Fruit fly (Drosophila melanogaster) whole organism, prepupa: ENCODE measurements around the gene dgt4.

Experiments used
- CG10631 ChIP-seq: fragments of 200-800 bp; sonication (Bioruptor generic); optimal IDR thresholded peaks from 2 replicates; lab custom pipeline; 2016; ENCODE audit warnings: missing biosample characterization, missing genetic modification characterization
- CG10669 ChIP-seq: fragments of 200-800 bp; sonication (Bioruptor generic); optimal IDR thresholded peaks from 3 replicates; lab custom pipeline; 2018; ENCODE audit warnings: missing biosample characterization, mild to moderate bottlenecking, missing genetic modification characterization, moderate library complexity
- CG11294 ChIP-seq: fragments of 200-800 bp; sonication (Bioruptor generic); IDR thresholded peaks from 2 replicates; pipeline ENCODE4 v1.3.6; 2022; ENCODE audit warnings: missing biosample characterization, missing genetic modification characterization
- CG11902 ChIP-seq: fragments of 200-800 bp; sonication (Bioruptor generic); optimal IDR thresholded peaks from 3 replicates; lab custom pipeline; 2016; ENCODE audit warnings: missing biosample characterization, missing genetic modification characterization
- CG15336 ChIP-seq: fragments of 200-800 bp; sonication (Bioruptor generic); IDR thresholded peaks from 2 replicates; pipeline ENCODE4 v1.3.6; 2022; ENCODE audit warnings: missing biosample characterization, missing genetic modification characterization
- CG1621 ChIP-seq: fragments of 200-800 bp; sonication (Bioruptor generic); optimal IDR thresholded peaks from 3 replicates; lab custom pipeline; 2018; ENCODE audit warnings: missing biosample characterization, mild to moderate bottlenecking, missing genetic modification characterization
- CG3032 ChIP-seq: fragments of 200-800 bp; optimal IDR thresholded peaks from 2 replicates; lab custom pipeline; 2019; ENCODE audit warnings: missing biosample characterization, mild to moderate bottlenecking, missing genetic modification characterization, moderate library complexity
- CG31627 ChIP-seq: fragments of 200-800 bp; sonication (Bioruptor generic); optimal IDR thresholded peaks from 3 replicates; lab custom pipeline; 2016; ENCODE audit warnings: missing biosample characterization, missing genetic modification characterization
- CG32006 ChIP-seq: fragments of 200-800 bp; sonication (Bioruptor generic); optimal IDR thresholded peaks from 3 replicates; lab custom pipeline; 2017; ENCODE audit warnings: missing biosample characterization, mild to moderate bottlenecking, missing genetic modification characterization
- CG3919 ChIP-seq: fragments of 200-800 bp; sonication (Bioruptor generic); optimal IDR thresholded peaks from 3 replicates; lab custom pipeline; 2016; ENCODE audit warnings: missing biosample characterization, missing genetic modification characterization
- CG4318 ChIP-seq: fragments of 200-800 bp; sonication (Bioruptor generic); optimal IDR thresholded peaks from 3 replicates; lab custom pipeline; 2017; ENCODE audit warnings: missing biosample characterization, mild to moderate bottlenecking, missing genetic modification characterization
- CG6163 ChIP-seq: fragments of 200-800 bp; sonication (Bioruptor generic); IDR thresholded peaks from 3 replicates; pipeline ENCODE4 v1.3.6; 2022; ENCODE audit warnings: missing biosample characterization, missing genetic modification characterization
- CG6276 ChIP-seq: fragments of 200-800 bp; sonication (Bioruptor generic); optimal IDR thresholded peaks from 2 replicates; lab custom pipeline; 2017; ENCODE audit warnings: missing biosample characterization, mild to moderate bottlenecking, missing genetic modification characterization
- CG7368 ChIP-seq: fragments of 200-800 bp; sonication (Bioruptor generic); optimal IDR thresholded peaks from 3 replicates; lab custom pipeline; 2016; ENCODE audit warnings: missing biosample characterization, missing genetic modification characterization
- CG8119 ChIP-seq: fragments of 200-800 bp; sonication (Bioruptor generic); IDR thresholded peaks from 3 replicates; pipeline ENCODE4 v1.3.6; 2022; ENCODE audit warnings: missing biosample characterization, missing genetic modification characterization
- CG8632 ChIP-seq: fragments of 200-800 bp; sonication (Bioruptor generic); optimal IDR thresholded peaks from 3 replicates; lab custom pipeline; 2016; ENCODE audit warnings: missing biosample characterization, missing genetic modification characterization
- CG9139 ChIP-seq: fragments of 200-800 bp; sonication (Bioruptor generic); optimal IDR thresholded peaks from 3 replicates; lab custom pipeline; 2017; ENCODE audit warnings: missing biosample characterization, mild to moderate bottlenecking, missing genetic modification characterization
- Eip75B ChIP-seq: fragments of 200-800 bp; sonication (Bioruptor generic); optimal IDR thresholded peaks from 3 replicates; lab custom pipeline; 2016; ENCODE audit warnings: missing biosample characterization, missing genetic modification characterization
- Eip78C ChIP-seq: fragments of 200-800 bp; sonication (Bioruptor generic); peaks from one replicate; lab custom pipeline; 2016; ENCODE audit warnings: missing biosample characterization, missing genetic modification characterization
- Eip93F ChIP-seq: fragments of 200-800 bp; sonication (Bioruptor generic); optimal IDR thresholded peaks from 2 replicates; lab custom pipeline; 2016; ENCODE audit warnings: missing biosample characterization, mild to moderate bottlenecking, missing genetic modification characterization
- Ets96B ChIP-seq: fragments of 200-800 bp; optimal IDR thresholded peaks from 2 replicates; lab custom pipeline; 2019; ENCODE audit warnings: missing biosample characterization, mild to moderate bottlenecking, missing genetic modification characterization, moderate library complexity
- Gug ChIP-seq: fragments of 200-800 bp; sonication (Bioruptor generic); IDR thresholded peaks from 2 replicates; pipeline ENCODE4 v1.3.6; 2022; ENCODE audit warnings: missing biosample characterization, missing genetic modification characterization
- Hr38 ChIP-seq: sonication (Bioruptor generic); optimal IDR thresholded peaks from 2 replicates; lab custom pipeline; 2016; ENCODE audit warnings: missing biosample characterization, missing genetic modification characterization
- Hr39 ChIP-seq: fragments of 200-800 bp; sonication (Bioruptor generic); optimal IDR thresholded peaks from 2 replicates; lab custom pipeline; 2016; ENCODE audit warnings: missing biosample characterization, missing genetic modification characterization
- Hr4 ChIP-seq: fragments of 200-800 bp; sonication (Bioruptor generic); optimal IDR thresholded peaks from 3 replicates; lab custom pipeline; 2016; ENCODE audit warnings: missing biosample characterization, missing genetic modification characterization
- Lpt ChIP-seq: fragments of 200-800 bp; sonication (Bioruptor generic); optimal IDR thresholded peaks from 3 replicates; lab custom pipeline; 2016; ENCODE audit warnings: missing biosample characterization, missing genetic modification characterization
- OdsH ChIP-seq: fragments of 200-800 bp; sonication (Bioruptor generic); optimal IDR thresholded peaks from 3 replicates; lab custom pipeline; 2016; ENCODE audit warnings: missing biosample characterization, missing genetic modification characterization
- Smox ChIP-seq: fragments of 200-800 bp; sonication (Bioruptor generic); optimal IDR thresholded peaks from 3 replicates; lab custom pipeline; 2016; ENCODE audit warnings: missing biosample characterization, missing genetic modification characterization
- Sox102F ChIP-seq: fragments of 200-800 bp; sonication (Bioruptor generic); optimal IDR thresholded peaks from 2 replicates; lab custom pipeline; 2016; ENCODE audit warnings: missing biosample characterization, mild to moderate bottlenecking, missing genetic modification characterization
- Sox14 ChIP-seq: fragments of 200-800 bp; sonication (Bioruptor generic); optimal IDR thresholded peaks from 3 replicates; lab custom pipeline; 2016; ENCODE audit warnings: missing biosample characterization, missing genetic modification characterization
- Sox15 ChIP-seq: fragments of 200-800 bp; sonication (Bioruptor generic); optimal IDR thresholded peaks from 3 replicates; lab custom pipeline; 2016; ENCODE audit warnings: missing biosample characterization, missing genetic modification characterization
- achi ChIP-seq: fragments of 200-800 bp; sonication (Bioruptor generic); optimal IDR thresholded peaks from 3 replicates; lab custom pipeline; 2016; ENCODE audit warnings: missing biosample characterization, missing genetic modification characterization
- dsx ChIP-seq: fragments of 200-800 bp; optimal IDR thresholded peaks from 3 replicates; lab custom pipeline; 2019; ENCODE audit warnings: missing biosample characterization, mild to moderate bottlenecking, missing genetic modification characterization, moderate library complexity; ENCODE audit not compliant: poor library complexity, severe bottlenecking
- eg ChIP-seq: fragments of 200-800 bp; sonication (Bioruptor generic); IDR thresholded peaks from 3 replicates; pipeline ENCODE4 v1.3.6; 2022; ENCODE audit warnings: missing biosample characterization, missing genetic modification characterization
- esn ChIP-seq: fragments of 200-800 bp; sonication (Bioruptor generic); optimal IDR thresholded peaks from 2 replicates; lab custom pipeline; 2016; ENCODE audit warnings: missing biosample characterization, mild to moderate bottlenecking, missing genetic modification characterization, moderate library complexity
- fd59A ChIP-seq: fragments of 200-800 bp; sonication (Bioruptor generic); optimal IDR thresholded peaks from 2 replicates; lab custom pipeline; 2017; ENCODE audit warnings: missing biosample characterization, mild to moderate bottlenecking, missing genetic modification characterization, missing genetic modification reagents
- fkh ChIP-seq: fragments of 200-800 bp; sonication (Bioruptor generic); optimal IDR thresholded peaks from 3 replicates; lab custom pipeline; 2017; ENCODE audit warnings: missing biosample characterization, mild to moderate bottlenecking, missing genetic modification characterization, moderate library complexity
- net ChIP-seq: fragments of 200-800 bp; sonication (Bioruptor generic); optimal IDR thresholded peaks from 3 replicates; lab custom pipeline; 2016; ENCODE audit warnings: missing biosample characterization, missing genetic modification characterization
- spab ChIP-seq: fragments of 200-800 bp; sonication (Bioruptor generic); optimal IDR thresholded peaks from 2 replicates; lab custom pipeline; 2017; ENCODE audit warnings: missing biosample characterization, mild to moderate bottlenecking, missing genetic modification characterization, missing genetic modification reagents
- ss ChIP-seq, 2 experiments: fragments of 200-800 bp; sonication (Bioruptor generic); optimal IDR thresholded peaks; 2 replicates in 1 of 2; 3 replicates in 1 of 2; lab custom pipeline; 2017 to 2018; ENCODE audit warnings: mild to moderate bottlenecking in 2 of 2, missing biosample characterization in 2 of 2, missing genetic modification characterization in 2 of 2, moderate library complexity in 1 of 2
- svp ChIP-seq: fragments of 200-800 bp; sonication (Bioruptor generic); peaks from one replicate; lab custom pipeline; 2016; ENCODE audit warnings: missing biosample characterization, missing genetic modification characterization
- topi ChIP-seq: fragments of 200-800 bp; sonication (Bioruptor generic); optimal IDR thresholded peaks from 3 replicates; lab custom pipeline; 2016; ENCODE audit warnings: missing biosample characterization, missing genetic modification characterization
- vri ChIP-seq: fragments of 200-800 bp; sonication (Bioruptor generic); optimal IDR thresholded peaks from 3 replicates; lab custom pipeline; 2016; ENCODE audit warnings: missing biosample characterization, mild to moderate bottlenecking, missing genetic modification characterization

Gene dgt4

DNA sequence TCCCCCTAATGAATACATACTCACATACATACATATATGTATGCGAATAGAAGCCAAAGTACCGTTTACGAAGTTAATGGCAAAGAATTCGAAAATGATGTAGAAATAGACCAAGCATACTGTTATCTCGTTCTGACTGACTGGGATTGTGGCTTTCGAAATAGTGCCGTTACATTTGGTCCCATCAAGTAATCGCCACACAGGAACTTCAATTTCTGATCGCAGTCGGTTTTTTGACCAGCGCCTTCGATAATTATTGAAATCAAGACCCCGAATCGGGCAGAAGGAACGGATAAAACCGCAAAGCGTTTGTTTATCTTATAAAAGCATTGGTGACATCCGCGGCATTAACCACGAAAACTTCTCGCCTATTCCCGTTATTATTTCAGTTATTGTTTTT lies 6.1 kb downstream of the dgt4 start:
- no peak for TF ChIP-seq Eip78C (GFP tag; lab: Kevin White, UChicago)
- no peak for TF ChIP-seq topi (GFP tag; lab: Kevin White, UChicago)
- no peak for TF ChIP-seq CG11294 (GFP tag; lab: Robert Waterston, UW)
- TF ChIP-seq Smox (GFP tag; lab: Kevin White, UChicago): no peak

DNA sequence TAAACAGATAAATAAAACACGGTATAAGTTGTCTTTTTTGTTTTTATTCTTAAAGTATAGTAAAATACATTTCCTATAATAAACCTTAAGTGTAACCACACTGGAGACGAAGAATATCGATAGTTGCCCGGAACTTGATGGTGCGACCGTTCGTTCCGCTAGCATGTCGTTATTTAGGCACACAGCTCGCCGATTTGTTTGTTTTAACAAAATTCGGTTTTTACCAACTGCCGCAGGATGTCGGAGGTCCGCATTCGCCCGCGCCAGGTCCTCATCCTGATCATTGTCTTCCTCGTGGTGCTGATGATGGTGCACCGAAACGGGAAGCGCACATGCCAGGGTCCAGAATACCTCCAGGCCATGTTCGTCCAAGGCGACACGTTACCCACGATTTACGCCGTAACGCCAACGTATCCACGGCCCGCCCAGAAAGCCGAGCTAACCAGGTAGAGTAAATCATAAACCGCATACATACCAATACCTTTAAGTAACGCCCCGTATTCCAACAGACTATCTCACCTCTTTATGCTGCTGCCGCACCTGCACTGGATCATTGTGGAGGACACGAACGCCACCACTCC lies 17.6 kb downstream of the dgt4 start, which contains the start of gene GlcAT-I:
Gene GlcAT-I (plus strand): TSS at position 163 of the 581 bp plus-strand sequence.
- TF ChIP-seq Hr39 (GFP tag; lab: Kevin White, UChicago) (no peak), CG10631 (GFP tag; lab: Kevin White, UChicago) (no peak), CG4318 (GFP tag; lab: Kevin White, UChicago) (no peak), fkh (GFP tag; lab: Kevin White, UChicago) (peak; percentile 81), ss (GFP tag; optimal IDR thresholded peaks at IDR 0.05; lab: Kevin White, UChicago) (no peak), CG11902 (GFP tag; lab: Kevin White, UChicago) (no peak), dsx (GFP tag; lab: Kevin White, UChicago) (no peak), Hr38 (GFP tag; lab: Kevin White, UChicago) (no peak), Hr4 (GFP tag; lab: Kevin White, UChicago) (no peak), CG7368 (GFP tag; lab: Kevin White, UChicago) (no peak), CG6163 (GFP tag; lab: Robert Waterston, UW) (no peak), CG1621 (tag; lab: Kevin White, UChicago) (peak; percentile 72), CG9139 (GFP tag; lab: Kevin White, UChicago) (no peak), Ets96B (no peak), CG3032 (tag; lab: Kevin White, UChicago) (no peak), Eip78C (GFP tag; lab: Kevin White, UChicago) (peak; percentile 23), OdsH (GFP tag; lab: Kevin White, UChicago) (no peak), CG31627 (GFP tag; lab: Kevin White, UChicago) (no peak), CG10669 (no peak), eg (no peak)

DNA sequence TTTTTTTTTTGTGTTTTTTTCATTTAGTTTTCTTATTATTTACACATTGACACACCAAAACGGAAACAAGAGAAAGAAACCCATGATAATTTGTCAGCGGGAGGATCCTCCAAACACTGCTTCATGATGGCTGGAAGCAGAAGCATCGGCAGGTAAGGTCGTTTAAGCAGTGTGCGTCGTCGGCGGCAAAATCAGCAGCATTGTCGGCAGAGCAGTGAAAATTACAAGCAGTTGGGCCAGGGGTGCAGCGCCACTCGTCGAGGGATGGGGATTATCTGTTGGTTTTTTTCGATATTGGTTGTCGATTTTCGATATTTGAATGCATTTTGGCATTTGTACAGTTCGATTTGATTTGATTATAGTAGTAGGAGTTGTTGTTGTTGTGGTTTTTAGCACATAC lies 25.5 kb downstream of the dgt4 start:
- TF ChIP-seq Hr39 (GFP tag; lab: Kevin White, UChicago) (no peak), Smox (GFP tag; lab: Kevin White, UChicago) (no peak), CG7368 (GFP tag; lab: Kevin White, UChicago) (no peak), fkh (GFP tag; lab: Kevin White, UChicago) (no peak), CG8119 (GFP tag; lab: Robert Waterston, UW) (no peak), svp (GFP tag; lab: Kevin White, UChicago) (no peak), CG10669 (no peak), CG1621 (tag; lab: Kevin White, UChicago) (no peak), CG10631 (GFP tag; lab: Kevin White, UChicago) (no peak), fd59A (GFP tag; lab: Kevin White, UChicago) (no peak), CG31627 (GFP tag; lab: Kevin White, UChicago) (no peak), CG4318 (GFP tag; lab: Kevin White, UChicago) (no peak), eg (no peak), Eip78C (GFP tag; lab: Kevin White, UChicago) (no peak), ss (GFP tag; optimal IDR thresholded peaks at IDR 0.05; lab: Kevin White, UChicago) (no peak), CG6276 (GFP tag; lab: Kevin White, UChicago) (no peak)

DNA sequence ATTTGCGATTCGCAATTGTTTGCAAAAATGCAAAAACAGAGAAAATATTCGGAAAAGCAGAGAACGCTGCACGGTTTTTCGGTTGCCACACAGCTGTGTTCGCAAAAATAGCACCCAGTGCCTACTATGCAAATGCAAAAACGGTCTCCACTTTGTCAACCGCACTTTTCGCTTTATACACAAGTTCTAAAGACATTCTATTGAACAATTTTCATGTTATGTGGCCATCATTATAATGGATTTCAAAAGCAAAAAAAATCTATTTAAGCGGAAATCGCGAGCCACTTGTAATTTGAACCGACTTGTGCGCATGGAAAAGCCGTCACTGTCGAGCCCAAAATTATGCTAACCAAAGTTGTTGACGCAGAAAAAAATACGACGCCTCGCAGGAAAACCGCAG lies 37.5 kb downstream of the dgt4 start:
- TF ChIP-seq net (GFP tag; lab: Kevin White, UChicago) (no peak), Sox15 (GFP tag; lab: Kevin White, UChicago) (no peak), CG3919 (GFP tag; lab: Kevin White, UChicago) (peak; percentile 2), topi (GFP tag; lab: Kevin White, UChicago) (peak; percentile 25), vri (GFP tag; lab: Kevin White, UChicago) (no peak), CG32006 (GFP tag; lab: Kevin White, UChicago) (peak; percentile 60), CG31627 (GFP tag; lab: Kevin White, UChicago) (peak; percentile 45), Smox (GFP tag; lab: Kevin White, UChicago) (peak; percentile 27), CG8632 (GFP tag; lab: Kevin White, UChicago) (no peak), Sox14 (no peak), achi (GFP tag; lab: Kevin White, UChicago) (peak; percentile 2), ss (GFP tag; optimal IDR thresholded peaks at IDR 0.05; lab: Kevin White, UChicago) (no peak), spab (GFP tag; lab: Kevin White, UChicago) (no peak), Eip75B (GFP tag; lab: Kevin White, UChicago) (no peak), CG15336 (GFP tag; lab: Robert Waterston, UW) (peak; percentile 67), Sox102F (GFP tag; lab: Kevin White, UChicago) (peak; percentile 3), CG9139 (GFP tag; lab: Kevin White, UChicago) (no peak), Ets96B (no peak), fkh (GFP tag; lab: Kevin White, UChicago) (no peak), dsx (GFP tag; lab: Kevin White, UChicago) (no peak), Gug (GFP tag; lab: Robert Waterston, UW) (no peak), Lpt (GFP tag; lab: Kevin White, UChicago) (no peak), esn (peak; percentile 30), Eip93F (no peak), Eip78C (GFP tag; lab: Kevin White, UChicago) (peak; percentile 48)
